Fruit fly (Drosophila melanogaster) whole organism, wandering third instar larva: ENCODE data around the gene jvl.

Source experiments
- Abd-B ChIP-seq: fragments of >200 bp; optimal IDR thresholded peaks from 2 replicates; lab custom pipeline; 2017; ENCODE audit warnings: missing biosample characterization, missing genetic modification characterization
- CG32264 ChIP-seq: fragments of 200-800 bp; sonication (Bioruptor generic); optimal IDR thresholded peaks from 2 replicates; lab custom pipeline; 2016; ENCODE audit warnings: missing biosample characterization, missing genetic modification characterization
- CG9705 ChIP-seq: fragments of 200-800 bp; sonication (Bioruptor generic); optimal IDR thresholded peaks from 2 replicates; lab custom pipeline; 2018; ENCODE audit warnings: missing biosample characterization, mild to moderate bottlenecking, missing genetic modification characterization
- CrebA ChIP-seq: fragments of 200-800 bp; sonication (Bioruptor generic); optimal IDR thresholded peaks from 2 replicates; lab custom pipeline; 2016; ENCODE audit warnings: missing biosample characterization, mild to moderate bottlenecking, missing genetic modification characterization, borderline replicate concordance
- Dfd ChIP-seq: fragments of >200 bp; optimal IDR thresholded peaks from 2 replicates; lab custom pipeline; 2017; ENCODE audit warnings: missing biosample characterization, missing genetic modification characterization
- Dif ChIP-seq: fragments of 200-275, 200-300 bp; sonication (Bioruptor generic); optimal IDR thresholded peaks from 2 replicates; lab custom pipeline; 2018; ENCODE audit warnings: missing biosample characterization, missing genetic modification characterization; ENCODE audit not compliant: partially characterized antibody
- GATAd ChIP-seq: sonication (Bioruptor generic); optimal IDR thresholded peaks from 2 replicates; lab custom pipeline; 2016; ENCODE audit warnings: missing biosample characterization, missing genetic modification characterization
- HLH106 ChIP-seq: fragments of 200-800 bp; optimal IDR thresholded peaks from 3 replicates; lab custom pipeline; 2019; ENCODE audit warnings: missing biosample characterization, mild to moderate bottlenecking, missing genetic modification characterization, moderate library complexity
- Hnf4 ChIP-seq: fragments of 200-800 bp; sonication (Bioruptor generic); optimal IDR thresholded peaks from 2 replicates; lab custom pipeline; 2016; ENCODE audit warnings: missing biosample characterization, mild to moderate bottlenecking, missing genetic modification characterization
- Hr78 ChIP-seq: fragments of >200 bp; optimal IDR thresholded peaks from 2 replicates; lab custom pipeline; 2017; ENCODE audit warnings: missing biosample characterization, missing genetic modification characterization
- Hr83 ChIP-seq: fragments of 200-300 bp; sonication (Bioruptor generic); optimal IDR thresholded peaks from 2 replicates; lab custom pipeline; 2016; ENCODE audit warnings: missing biosample characterization, mild to moderate bottlenecking, missing genetic modification characterization, moderate library complexity; ENCODE audit not compliant: poor library complexity, severe bottlenecking
- Jra ChIP-seq: sonication (Bioruptor generic); optimal IDR thresholded peaks from 2 replicates; lab custom pipeline; 2016; ENCODE audit warnings: missing biosample characterization, missing genetic modification characterization
- Mio ChIP-seq: sonication (Bioruptor generic); optimal IDR thresholded peaks from 2 replicates; lab custom pipeline; 2016; ENCODE audit warnings: missing biosample characterization, missing genetic modification characterization
- Myc ChIP-seq: fragments of >200 bp; optimal IDR thresholded peaks from 2 replicates; lab custom pipeline; 2017
- N ChIP-seq: fragments of >200 bp; optimal IDR thresholded peaks from 2 replicates; lab custom pipeline; 2018; ENCODE audit warnings: missing biosample characterization, missing external identifiers, missing genetic modification characterization
- OdsH ChIP-seq: fragments of 200-800 bp; sonication (Bioruptor generic); optimal IDR thresholded peaks from 2 replicates; lab custom pipeline; 2016; ENCODE audit warnings: missing biosample characterization, mild to moderate bottlenecking, missing genetic modification characterization
- Rel ChIP-seq, 2 experiments: fragments of 200-800 bp; sonication (Bioruptor generic) in 1 of 2; optimal IDR thresholded peaks; 2 replicates in 1 of 2; 3 replicates in 1 of 2; lab custom pipeline; 2016 to 2019; ENCODE audit warnings: mild to moderate bottlenecking in 2 of 2, missing biosample characterization in 2 of 2, missing genetic modification characterization in 2 of 2, moderate library complexity in 1 of 2
- Sp1 ChIP-seq: fragments of 200-800 bp; sonication (Bioruptor generic); optimal IDR thresholded peaks from 3 replicates; lab custom pipeline; 2019; ENCODE audit warnings: missing biosample characterization, mild to moderate bottlenecking, missing genetic modification characterization, moderate library complexity
- Vsx2 ChIP-seq: fragments of 200-300, 225-300 bp; sonication (Bioruptor generic); optimal IDR thresholded peaks from 2 replicates; lab custom pipeline; 2018; ENCODE audit warnings: missing biosample characterization, missing genetic modification characterization; ENCODE audit not compliant: partially characterized antibody
- br ChIP-seq: fragments of 200-800 bp; sonication (Bioruptor generic); optimal IDR thresholded peaks from 2 replicates; lab custom pipeline; 2016; ENCODE audit warnings: missing biosample characterization, missing genetic modification characterization
- brk ChIP-seq: fragments of 200-800 bp; sonication (Bioruptor generic); optimal IDR thresholded peaks from 2 replicates; lab custom pipeline; 2016; ENCODE audit warnings: missing biosample characterization, mild to moderate bottlenecking, missing genetic modification characterization
- dl ChIP-seq, 2 experiments: fragments of 175-275, 200-275 bp in 1 of 2; fragments of 200-275 bp in 1 of 2; sonication (Bioruptor generic); optimal IDR thresholded peaks; lab custom pipeline; 2018; ENCODE audit warnings: mild to moderate bottlenecking in 2 of 2, missing biosample characterization in 2 of 2, missing genetic modification characterization in 2 of 2, moderate library complexity in 2 of 2; ENCODE audit not compliant: partially characterized antibody in 2 of 2, insufficient read depth in 1 of 2
- dmrt93B ChIP-seq: fragments of 200-800 bp; sonication (Bioruptor generic); optimal IDR thresholded peaks from 2 replicates; lab custom pipeline; 2018; ENCODE audit warnings: missing biosample characterization, mild to moderate bottlenecking, missing genetic modification characterization
- dsf ChIP-seq: sonication (Bioruptor generic); optimal IDR thresholded peaks from 2 replicates; lab custom pipeline; 2016; ENCODE audit warnings: missing biosample characterization, missing genetic modification characterization, borderline replicate concordance
- ey ChIP-seq: fragments of 200-800 bp; sonication (Bioruptor generic); optimal IDR thresholded peaks from 2 replicates; lab custom pipeline; 2016; ENCODE audit warnings: missing biosample characterization, missing genetic modification characterization
- foxo ChIP-seq, 2 experiments: fragments of 200-800 bp; sonication (Bioruptor generic); optimal IDR thresholded peaks; 2 replicates in 1 of 2; 3 replicates in 1 of 2; lab custom pipeline; 2016 to 2017; ENCODE audit warnings: missing biosample characterization in 2 of 2, missing genetic modification characterization in 2 of 2
- fru ChIP-seq: fragments of 200-800 bp; sonication (Bioruptor generic); optimal IDR thresholded peaks from 3 replicates; lab custom pipeline; 2016; ENCODE audit warnings: missing biosample characterization, mild to moderate bottlenecking, missing genetic modification characterization
- h ChIP-seq: fragments of 200-800 bp; sonication (Bioruptor generic); optimal IDR thresholded peaks from 3 replicates; lab custom pipeline; 2016; ENCODE audit warnings: missing biosample characterization, mild to moderate bottlenecking, missing genetic modification characterization
- jim ChIP-seq: fragments of 175-275, 200-325 bp; sonication (Bioruptor generic); optimal IDR thresholded peaks from 2 replicates; lab custom pipeline; 2016; ENCODE audit warnings: missing biosample characterization, mild to moderate bottlenecking, missing genetic modification characterization
- lola ChIP-seq: fragments of >200 bp; optimal IDR thresholded peaks from 2 replicates; lab custom pipeline; 2017; ENCODE audit warnings: missing biosample characterization, missing genetic modification characterization
- pan ChIP-seq: fragments of >200 bp; optimal IDR thresholded peaks from 2 replicates; lab custom pipeline; 2017
- psq ChIP-seq: fragments of 200-800 bp; sonication (Bioruptor generic); optimal IDR thresholded peaks from 3 replicates; lab custom pipeline; 2017; ENCODE audit warnings: missing biosample characterization, mild to moderate bottlenecking, missing genetic modification characterization, moderate library complexity
- rgr ChIP-seq: fragments of 200-800 bp; sonication (Bioruptor generic); optimal IDR thresholded peaks from 3 replicates; lab custom pipeline; 2016; ENCODE audit warnings: missing biosample characterization, mild to moderate bottlenecking, missing genetic modification characterization
- sage ChIP-seq: fragments of 200-800 bp; sonication (Bioruptor generic); optimal IDR thresholded peaks from 2 replicates; lab custom pipeline; 2016; ENCODE audit warnings: missing biosample characterization, mild to moderate bottlenecking, missing genetic modification characterization
- sv ChIP-seq: fragments of 200-800 bp; sonication (Bioruptor generic); optimal IDR thresholded peaks from 3 replicates; lab custom pipeline; 2016; ENCODE audit warnings: missing biosample characterization, missing genetic modification characterization
- tai ChIP-seq: sonication (Bioruptor generic); optimal IDR thresholded peaks from 2 replicates; lab custom pipeline; 2016; ENCODE audit warnings: missing biosample characterization, missing genetic modification characterization
- usp ChIP-seq: fragments of >200 bp; optimal IDR thresholded peaks from 2 replicates; lab custom pipeline; 2017; ENCODE audit warnings: missing biosample characterization, missing genetic modification characterization
- woc ChIP-seq: sonication (Bioruptor generic); optimal IDR thresholded peaks from 2 replicates; lab custom pipeline; 2016; ENCODE audit warnings: missing biosample characterization, mild to moderate bottlenecking, missing genetic modification characterization

jvl gene

DNA sequence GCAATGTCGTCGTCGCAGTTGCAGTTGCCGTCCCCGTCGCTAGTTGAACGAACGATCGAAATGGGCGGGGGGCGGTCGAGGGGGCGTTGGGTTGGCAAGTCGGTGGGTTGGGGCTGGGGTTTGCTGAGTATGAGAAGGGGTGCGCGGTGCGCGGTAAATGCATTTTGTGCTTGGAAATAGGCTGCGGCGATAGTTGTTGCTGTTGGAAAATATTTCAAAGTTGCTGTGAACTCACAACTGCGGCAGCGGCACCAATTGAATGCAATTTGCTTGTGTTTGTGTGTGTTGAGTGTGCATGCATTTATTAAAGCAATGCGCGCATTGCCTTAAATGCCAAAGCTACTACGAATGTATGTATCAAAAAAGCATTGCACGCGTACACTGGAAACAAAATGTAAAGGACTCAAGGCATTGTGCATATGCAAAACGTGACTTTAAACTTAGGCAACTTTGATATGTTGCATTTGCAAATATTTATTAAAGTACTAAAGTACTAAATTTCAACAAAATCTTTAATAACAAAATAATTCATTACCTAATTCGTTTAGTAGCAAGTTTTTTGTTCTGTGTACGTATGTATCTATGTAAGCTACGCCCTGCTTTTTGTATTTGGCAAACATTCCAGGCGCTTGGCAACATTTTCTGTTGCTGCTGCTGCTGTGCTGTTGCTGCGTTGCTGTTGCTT lies 26.3 kb upstream of the jvl start (continued):
- TF ChIP-seq rgr (peak; percentile 37), lola (GFP tag; lab: Kevin White, UChicago) (no peak), CrebA (GFP tag; lab: Kevin White, UChicago) (no peak), CG9705 (GFP tag; lab: Kevin White, UChicago) (no peak), Mio (GFP tag; lab: Kevin White, UChicago) (no peak), br (GFP tag; lab: Kevin White, UChicago) (peak; percentile 33), Jra (no peak)

dm6 chr3R:14716188-14717075 lies 24.9 kb upstream of the jvl start:
- TF ChIP-seq jim (GFP tag; lab: Kevin White, UChicago): peak; percentile 21
- no peak for TF ChIP-seq Dfd (GFP tag; lab: Kevin White, UChicago)
- no peak for TF ChIP-seq lola (GFP tag; lab: Kevin White, UChicago)
- TF ChIP-seq Hr83 (GFP tag; lab: Kevin White, UChicago): no peak
- no peak for TF ChIP-seq Vsx2 (GFP tag; lab: Kevin White, UChicago)
- TF ChIP-seq Abd-B (GFP tag; lab: Kevin White, UChicago): no peak
- TF ChIP-seq pan: no peak
- peak; percentile 78 for TF ChIP-seq woc (GFP tag; lab: Kevin White, UChicago)
- TF ChIP-seq brk: peak; percentile 5
- TF ChIP-seq CG9705 (GFP tag; lab: Kevin White, UChicago): no peak
- no peak for TF ChIP-seq Hr78 (GFP tag; lab: Kevin White, UChicago)
- peak; percentile 5 for TF ChIP-seq Rel (GFP tag; optimal IDR thresholded peaks at IDR 0.05; lab: Kevin White, UChicago)
- no peak for TF ChIP-seq Rel (tag; optimal IDR thresholded peaks at IDR 0.05; lab: Kevin White, UChicago)
- no peak for TF ChIP-seq OdsH (GFP tag; lab: Kevin White, UChicago)
- TF ChIP-seq rgr: no peak
- TF ChIP-seq sv (GFP tag; lab: Kevin White, UChicago): no peak
- peak; percentile 61 for TF ChIP-seq fru (GFP tag; lab: Kevin White, UChicago)
- TF ChIP-seq dmrt93B (GFP tag; lab: Kevin White, UChicago): no peak
- TF ChIP-seq sage (GFP tag; lab: Kevin White, UChicago): no peak
- peak in 1 of 2 experiments; percentile 31 for TF ChIP-seq foxo (GFP tag; optimal IDR thresholded peaks at IDR 0.05; lab: Kevin White, UChicago)
- TF ChIP-seq Mio (GFP tag; lab: Kevin White, UChicago): no peak
- no peak for TF ChIP-seq usp (GFP tag; lab: Kevin White, UChicago)
- peak; percentile 53 for TF ChIP-seq Sp1 (GFP tag; lab: Kevin White, UChicago)
- no peak for TF ChIP-seq dsf (GFP tag; lab: Kevin White, UChicago)
- TF ChIP-seq CG32264: no peak
- TF ChIP-seq Jra: no peak
- no peak for TF ChIP-seq Dif (GFP tag; lab: Kevin White, UChicago)
- TF ChIP-seq h (GFP tag; lab: Kevin White, UChicago): peak; percentile 39
- TF ChIP-seq ey (GFP tag; lab: Kevin White, UChicago): peak; percentile 28
- TF ChIP-seq HLH106 (tag; lab: Kevin White, UChicago): peak; percentile 60
- peak; percentile 26 for TF ChIP-seq psq
- TF ChIP-seq GATAd (GFP tag; lab: Kevin White, UChicago): no peak
- no peak for TF ChIP-seq tai (GFP tag; lab: Kevin White, UChicago)
- TF ChIP-seq Hnf4 (GFP tag; lab: Kevin White, UChicago): peak; percentile 30
- TF ChIP-seq br (GFP tag; lab: Kevin White, UChicago): no peak
- TF ChIP-seq N (GFP tag; lab: Kevin White, UChicago): no peak
- no peak for TF ChIP-seq dl (GFP tag; optimal IDR thresholded peaks at IDR 0.05; lab: Kevin White, UChicago; ENCODE audit: insufficient read depth in 1 of 2, partially characterized antibody in 2 of 2)
- TF ChIP-seq Myc (lab: Kevin White, UChicago): no peak
- TF ChIP-seq CrebA (GFP tag; lab: Kevin White, UChicago): no peak
